Fruit fly (Drosophila melanogaster): ENCODE results near the gene CG15219.

CG15219 gene

dm6 chr2L:22105412-22105811 is at the start of gene CG15219:
CG15219 (minus strand) TSS chr2L:22105512.
- TF ChIP-seq rgr (GFP tag; optimal IDR thresholded peaks at IDR 0.05) (no peak), CrebA (GFP tag; optimal IDR thresholded peaks at IDR 0.05; ENCODE audit: borderline replicate concordance) (no peak), HLH106 (tag; optimal IDR thresholded peaks at IDR 0.05) (no peak), psq (GFP tag; optimal IDR thresholded peaks at IDR 0.05) (no peak), tai (GFP tag; optimal IDR thresholded peaks at IDR 0.05) (no peak), OdsH (GFP tag; optimal IDR thresholded peaks at IDR 0.05) (no peak), usp (GFP tag; optimal IDR thresholded peaks at IDR 0.05) (no peak), dl (GFP tag; optimal IDR thresholded peaks at IDR 0.05; ENCODE audit: insufficient read depth in 1 of 2, partially characterized antibody in 2 of 2) (no peak), br (GFP tag; optimal IDR thresholded peaks at IDR 0.05) (no peak), GATAd (GFP tag; optimal IDR thresholded peaks at IDR 0.05) (no peak)

- no peak for TF ChIP-seq tai (GFP tag; optimal IDR thresholded peaks at IDR 0.05)
- no peak for TF ChIP-seq dsf (GFP tag; optimal IDR thresholded peaks at IDR 0.05; ENCODE audit: borderline replicate concordance)
- TF ChIP-seq dl (GFP tag; optimal IDR thresholded peaks at IDR 0.05; ENCODE audit: insufficient read depth in 1 of 2, partially characterized antibody in 2 of 2): no peak
- TF ChIP-seq br (GFP tag; optimal IDR thresholded peaks at IDR 0.05): no peak
- TF ChIP-seq psq (GFP tag; optimal IDR thresholded peaks at IDR 0.05): no peak
- TF ChIP-seq fru (GFP tag; optimal IDR thresholded peaks at IDR 0.05): no peak
- TF ChIP-seq h (GFP tag; optimal IDR thresholded peaks at IDR 0.05): no peak
- TF ChIP-seq lola (GFP tag; optimal IDR thresholded peaks at IDR 0.05): no peak
- no peak for TF ChIP-seq CG9705 (GFP tag; optimal IDR thresholded peaks at IDR 0.05)
- TF ChIP-seq rgr (GFP tag; optimal IDR thresholded peaks at IDR 0.05): no peak
- TF ChIP-seq dmrt93B (GFP tag; optimal IDR thresholded peaks at IDR 0.05): no peak
- no peak for TF ChIP-seq brk (GFP tag; optimal IDR thresholded peaks at IDR 0.05)
These were observed 47.9 kb upstream of the CG15219 start for dm6 chr2L:22153246-22153645.

dm6 chr2L:22151323-22151722 is 46.0 kb upstream of the CG15219 start, which contains the start of gene dunk:
dunk (plus strand) TSS chr2L:22151623.
- TF ChIP-seq brk (GFP tag; optimal IDR thresholded peaks at IDR 0.05): no peak
- TF ChIP-seq Dif (GFP tag; optimal IDR thresholded peaks at IDR 0.05; ENCODE audit: partially characterized antibody): no peak
- TF ChIP-seq Vsx2 (GFP tag; optimal IDR thresholded peaks at IDR 0.05; ENCODE audit: partially characterized antibody): no peak
- TF ChIP-seq ey (GFP tag; optimal IDR thresholded peaks at IDR 0.05): no peak
- TF ChIP-seq dsf (GFP tag; optimal IDR thresholded peaks at IDR 0.05; ENCODE audit: borderline replicate concordance): no peak

- TF ChIP-seq Vsx2 (GFP tag; optimal IDR thresholded peaks at IDR 0.05; ENCODE audit: partially characterized antibody) (no peak), brk (GFP tag; optimal IDR thresholded peaks at IDR 0.05) (no peak), dl (GFP tag; optimal IDR thresholded peaks at IDR 0.05; ENCODE audit: insufficient read depth in 1 of 2, partially characterized antibody in 2 of 2) (peak; percentile 7), woc (GFP tag; optimal IDR thresholded peaks at IDR 0.05) (no peak), Sp1 (GFP tag; optimal IDR thresholded peaks at IDR 0.05) (no peak), sage (GFP tag; optimal IDR thresholded peaks at IDR 0.05) (peak; percentile 64)
These were observed 43.4 kb upstream of the CG15219 start for dm6 chr2L:22148713-22149112.

- TF ChIP-seq Hr83 (GFP tag; optimal IDR thresholded peaks at IDR 0.05; ENCODE audit: poor library complexity, severe bottlenecking): no peak
- TF ChIP-seq Vsx2 (GFP tag; optimal IDR thresholded peaks at IDR 0.05; ENCODE audit: partially characterized antibody): no peak
- TF ChIP-seq CG32264 (GFP tag; optimal IDR thresholded peaks at IDR 0.05): no peak
- TF ChIP-seq Sp1 (GFP tag; optimal IDR thresholded peaks at IDR 0.05): no peak
- peak; percentile 8 for TF ChIP-seq Dif (GFP tag; optimal IDR thresholded peaks at IDR 0.05; ENCODE audit: partially characterized antibody)
These were observed 40.9 kb upstream of the CG15219 start for dm6 chr2L:22146247-22146646.

- TF ChIP-seq HLH106 (tag; optimal IDR thresholded peaks at IDR 0.05) (no peak), Dfd (GFP tag; optimal IDR thresholded peaks at IDR 0.05) (peak; percentile 72)
These were observed 40.1 kb upstream of the CG15219 start for dm6 chr2L:22145269-22145917.
